Worm (Caenorhabditis elegans) whole organism, late embryonic: ENCODE results near the gene Y25C1A.8.

Experiments used
- ama-1 ChIP-seq: fragments of 150-350 bp; optimal IDR thresholded peaks from 2 replicates; lab custom pipeline; 2014
- dmd-4 ChIP-seq: sonication (generic microtip); optimal IDR thresholded peaks from 2 replicates; lab custom pipeline; 2016; ENCODE audit warnings: borderline replicate concordance, missing genetic modification characterization, missing compliant biosample characterization
- hlh-8 ChIP-seq: sonication (generic microtip); optimal IDR thresholded peaks from 2 replicates; lab custom pipeline; 2016; ENCODE audit warnings: missing genotype, missing genetic modification characterization, missing compliant biosample characterization
- rnt-1 ChIP-seq: sonication (generic microtip); optimal IDR thresholded peaks from 2 replicates; lab custom pipeline; 2016; ENCODE audit warnings: missing genetic modification characterization, missing compliant biosample characterization
- syd-9 ChIP-seq: sonication (generic microtip); optimal IDR thresholded peaks from 2 replicates; lab custom pipeline; 2016; ENCODE audit warnings: mild to moderate bottlenecking, missing genetic modification characterization, moderate library complexity, missing compliant biosample characterization

DNA sequence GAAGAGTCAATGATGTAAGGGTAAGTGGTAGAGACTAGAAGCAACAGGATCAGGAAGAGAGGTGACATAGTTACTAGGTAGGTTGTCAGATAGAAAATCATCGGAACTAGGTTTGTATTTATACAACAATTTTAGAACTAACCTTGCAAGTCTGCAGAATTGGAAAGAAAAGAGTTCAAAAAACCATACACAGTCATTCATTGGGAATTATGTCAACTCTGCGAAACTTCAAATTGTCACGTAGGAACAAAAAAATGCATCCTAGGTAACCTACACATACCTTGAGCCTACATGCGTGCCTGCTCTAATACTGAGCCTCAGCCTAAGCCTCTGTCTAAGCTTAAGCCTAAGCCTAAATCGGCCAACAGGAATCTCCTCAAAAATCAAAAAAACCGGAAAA, 49.6 kb upstream of the Y25C1A.8 start, which contains the start of gene ins-19:
- no peak for TF ChIP-seq hlh-8 (tag; lab: Kevin White, UChicago)
- no peak for TF ChIP-seq rnt-1 (tag; lab: Kevin White, UChicago)
- no peak for TF ChIP-seq ama-1 (lab: Kevin White, UChicago)
- TF ChIP-seq dmd-4 (tag; lab: Kevin White, UChicago) = no peak
- no peak for TF ChIP-seq syd-9 (tag; lab: Kevin White, UChicago)
